Fruit fly (Drosophila melanogaster) whole organism, pupa: ENCODE data around the gene CG1486.

Experiments used
- CG12605 ChIP-seq: fragments of 200-800 bp; sonication (Bioruptor generic); IDR thresholded peaks from 2 replicates; pipeline ENCODE4 v1.3.6; 2022; ENCODE audit warnings: missing biosample characterization, missing genetic modification characterization
- CG32121 ChIP-seq: fragments of 200-800 bp; sonication (Bioruptor generic); IDR thresholded peaks from 2 replicates; pipeline ENCODE4 v1.3.6; 2022; ENCODE audit warnings: missing biosample characterization, missing genetic modification characterization
- CG4496 ChIP-seq: fragments of 200-800 bp; sonication (Bioruptor generic); IDR thresholded peaks from 3 replicates; pipeline ENCODE4 v1.3.6; 2022; ENCODE audit warnings: missing biosample characterization, missing genetic modification characterization
- CG9948 ChIP-seq: fragments of 200-800 bp; sonication (Bioruptor generic); optimal IDR thresholded peaks from 2 replicates; lab custom pipeline; 2018; ENCODE audit warnings: missing biosample characterization, mild to moderate bottlenecking, missing genetic modification characterization, moderate library complexity
- EcR ChIP-seq: fragments of 200-800 bp; sonication (Bioruptor generic); optimal IDR thresholded peaks from 3 replicates; lab custom pipeline; 2019; ENCODE audit warnings: missing biosample characterization, missing genetic modification characterization, mild to moderate bottlenecking, moderate library complexity, missing genetic modification reagents
- fd96Ca ChIP-seq: fragments of 200-800 bp; sonication (Bioruptor generic); IDR thresholded peaks from 3 replicates; pipeline ENCODE4 v1.3.6; 2022; ENCODE audit warnings: missing biosample characterization, missing genetic modification characterization
- gl ChIP-seq: fragments of 200-800 bp; sonication (Bioruptor generic); optimal IDR thresholded peaks from 2 replicates; lab custom pipeline; 2018; ENCODE audit warnings: missing biosample characterization, mild to moderate bottlenecking, missing genetic modification characterization

DNA sequence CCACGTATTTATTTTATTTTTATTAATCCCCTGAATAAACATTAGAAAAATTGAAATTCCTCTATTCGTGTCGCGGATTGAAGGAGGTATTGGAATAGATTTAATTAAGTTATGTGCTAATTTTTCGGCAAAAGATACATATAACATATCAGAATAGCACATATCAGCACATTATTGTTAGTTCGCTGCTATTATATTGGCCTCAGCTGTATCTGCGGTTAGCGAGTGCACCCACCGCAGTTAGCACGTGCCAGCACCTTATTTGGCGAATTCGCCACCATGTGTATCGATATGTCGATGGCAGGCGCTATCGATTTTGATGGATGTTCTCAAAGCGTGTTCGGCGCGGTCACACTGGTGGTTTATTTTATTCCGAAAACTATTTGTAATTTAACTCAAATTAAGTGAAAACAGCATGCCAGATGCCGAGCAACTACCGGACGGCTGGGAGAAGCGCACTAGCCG is 21.2 kb downstream of the CG1486 start, which contains the start of gene dod:
- TF ChIP-seq fd96Ca (GFP tag; lab: Robert Waterston, UW) (0 out of 3 replicates have a peak, but pooled peaks have one; percentile 8), EcR (GFP tag; lab: Kevin White, UChicago) (no peak), gl (tag; lab: Kevin White, UChicago) (no peak), CG9948 (peak; percentile 40), CG32121 (no peak), CG4496 (GFP tag; lab: Robert Waterston, UW) (peak; percentile 71), CG12605 (0 out of 2 replicates have a peak, but pooled peaks have one; percentile 10)
